Worm (Caenorhabditis elegans): ENCODE measurements around the gene F53A2.9.

The F53A2.9 gene

ce11 chrIII:13393647-13394046 is 34.5 kb upstream of the F53A2.9 start, which contains the start of gene qdpr-1:
qdpr-1 (plus strand) TSS chrIII:13393910.
- TF ChIP-seq lin-32 (GFP tag; optimal IDR thresholded peaks at IDR 0.05) (no peak), ces-1 (GFP tag; optimal IDR thresholded peaks at IDR 0.05) (no peak), mep-1 (tag; optimal IDR thresholded peaks at IDR 0.05) (no peak), nhr-237 (tag; optimal IDR thresholded peaks at IDR 0.05) (no peak), sem-2 (GFP tag; optimal IDR thresholded peaks at IDR 0.05) (no peak), hlh-1 (tag; optimal IDR thresholded peaks at IDR 0.05) (no peak), nhr-12 (tag; optimal IDR thresholded peaks at IDR 0.05) (no peak), unc-120 (tag; optimal IDR thresholded peaks at IDR 0.05; ENCODE audit: poor library complexity, severe bottlenecking) (no peak), mab-5 (tag; optimal IDR thresholded peaks at IDR 0.05) (no peak), sptf-1 (tag; optimal IDR thresholded peaks at IDR 0.05) (no peak), ztf-11 (tag; optimal IDR thresholded peaks at IDR 0.05) (no peak), nhr-28 (tag; optimal IDR thresholded peaks at IDR 0.05) (no peak), ham-2 (GFP tag; optimal IDR thresholded peaks at IDR 0.05) (no peak), unc-39 (tag; optimal IDR thresholded peaks at IDR 0.05) (no peak), unc-62 (GFP tag; optimal IDR thresholded peaks at IDR 0.05) (no peak), ceh-43 (GFP tag; optimal IDR thresholded peaks at IDR 0.05) (no peak), ceh-83 (GFP tag; optimal IDR thresholded peaks at IDR 0.05) (no peak)

- TF ChIP-seq ces-1 (GFP tag; optimal IDR thresholded peaks at IDR 0.05) (peak; percentile 13), flh-1 (GFP tag; optimal IDR thresholded peaks at IDR 0.05) (no peak)
Measured at ce11 chrIII:13393239-13393638, 34.1 kb upstream of the F53A2.9 start, which contains the start of gene dnj-17. dnj-17 (minus strand) TSS chrIII:13393339.

ce11 chrIII:13390789-13391188 is 31.6 kb upstream of the F53A2.9 start:
- no peak for TF ChIP-seq bed-3 (GFP tag; optimal IDR thresholded peaks at IDR 0.05)

ce11 chrIII:13389078-13389477 is 29.9 kb upstream of the F53A2.9 start, which contains the start of gene T03F6.3:
T03F6.3 (plus strand) TSS chrIII:13389395.
- TF ChIP-seq M03D4.4 (tag; optimal IDR thresholded peaks at IDR 0.05) (no peak), ceh-83 (GFP tag; optimal IDR thresholded peaks at IDR 0.05) (no peak), drap-1 (GFP tag; optimal IDR thresholded peaks at IDR 0.05) (no peak), bed-3 (GFP tag; optimal IDR thresholded peaks at IDR 0.05) (no peak), lin-13 (tag; optimal IDR thresholded peaks at IDR 0.05) (no peak)

- no peak for TF ChIP-seq cnd-1 (tag; optimal IDR thresholded peaks at IDR 0.05)
- TF ChIP-seq lin-13 (tag; optimal IDR thresholded peaks at IDR 0.05) = no peak
- no peak for TF ChIP-seq elt-3 (tag; optimal IDR thresholded peaks at IDR 0.05)
- no peak for TF ChIP-seq unc-39 (tag; optimal IDR thresholded peaks at IDR 0.05)
- no peak for TF ChIP-seq blmp-1 (tag; optimal IDR thresholded peaks at IDR 0.05)
- no peak for TF ChIP-seq nhr-2 (tag; optimal IDR thresholded peaks at IDR 0.05)
- no peak for TF ChIP-seq nhr-76 (tag; optimal IDR thresholded peaks at IDR 0.05)
- TF ChIP-seq sem-2 (GFP tag; optimal IDR thresholded peaks at IDR 0.05) = no peak
- no peak for TF ChIP-seq lsy-2 (tag; optimal IDR thresholded peaks at IDR 0.05)
- no peak for TF ChIP-seq ceh-39 (tag; optimal IDR thresholded peaks at IDR 0.05)
Measured at ce11 chrIII:13388621-13389020, 29.5 kb upstream of the F53A2.9 start.

ce11 chrIII:13385850-13386249 is 26.7 kb upstream of the F53A2.9 start, which contains the start of gene T03F6.4:
T03F6.4 (plus strand) TSS chrIII:13386150.
- TF ChIP-seq ceh-83 (GFP tag; optimal IDR thresholded peaks at IDR 0.05) (no peak), elt-3 (tag; optimal IDR thresholded peaks at IDR 0.05) (no peak), ceh-39 (tag; optimal IDR thresholded peaks at IDR 0.05) (no peak), mep-1 (tag; optimal IDR thresholded peaks at IDR 0.05) (no peak), nhr-12 (tag; optimal IDR thresholded peaks at IDR 0.05) (no peak), drap-1 (GFP tag; optimal IDR thresholded peaks at IDR 0.05) (no peak), sem-2 (GFP tag; optimal IDR thresholded peaks at IDR 0.05) (no peak)

ce11 chrIII:13383159-13383558 is 24.0 kb upstream of the F53A2.9 start:
- TF ChIP-seq unc-39 (tag; optimal IDR thresholded peaks at IDR 0.05) (no peak), ztf-11 (tag; optimal IDR thresholded peaks at IDR 0.05) (no peak), ham-2 (GFP tag; optimal IDR thresholded peaks at IDR 0.05) (no peak), bed-3 (GFP tag; optimal IDR thresholded peaks at IDR 0.05) (no peak), mep-1 (tag; optimal IDR thresholded peaks at IDR 0.05) (no peak), snpc-4 (tag; optimal IDR thresholded peaks at IDR 0.05) (no peak), ces-1 (GFP tag; optimal IDR thresholded peaks at IDR 0.05) (no peak), nhr-76 (tag; optimal IDR thresholded peaks at IDR 0.05) (no peak), sem-2 (GFP tag; optimal IDR thresholded peaks at IDR 0.05) (no peak), ceh-43 (GFP tag; optimal IDR thresholded peaks at IDR 0.05) (no peak), lsy-2 (tag; optimal IDR thresholded peaks at IDR 0.05) (no peak), cnd-1 (tag; optimal IDR thresholded peaks at IDR 0.05) (no peak), nhr-28 (tag; optimal IDR thresholded peaks at IDR 0.05) (no peak), elt-3 (tag; optimal IDR thresholded peaks at IDR 0.05) (no peak), blmp-1 (tag; optimal IDR thresholded peaks at IDR 0.05) (no peak), lin-13 (tag; optimal IDR thresholded peaks at IDR 0.05) (no peak), lin-32 (GFP tag; optimal IDR thresholded peaks at IDR 0.05) (no peak), unc-120 (tag; optimal IDR thresholded peaks at IDR 0.05; ENCODE audit: poor library complexity, severe bottlenecking) (no peak), pha-4 (tag; optimal IDR thresholded peaks at IDR 0.05) (no peak)
